Fruit fly (Drosophila melanogaster): ENCODE data around the gene p.

dm6 chr3R:8701197-8701596 is 30.7 kb upstream of the p start:
- TF ChIP-seq usp (GFP tag; optimal IDR thresholded peaks at IDR 0.05), result no peak
- TF ChIP-seq psq (optimal IDR thresholded peaks at IDR 0.05), result no peak
- no peak for TF ChIP-seq pan (optimal IDR thresholded peaks at IDR 0.05)
- TF ChIP-seq EcR (GFP tag; optimal IDR thresholded peaks at IDR 0.05), result no peak
- TF ChIP-seq Dll (optimal IDR thresholded peaks at IDR 0.05), result no peak
- TF ChIP-seq CG8478 (optimal IDR thresholded peaks at IDR 0.05), result no peak
